Worm (Caenorhabditis elegans) whole organism, L1 larva: ENCODE data around the gene praf-3.

Experiments used
- alr-1 ChIP-seq: fragments of 200-800 bp; sonication (Bioruptor generic); optimal IDR thresholded peaks from 2 replicates; lab custom pipeline; 2018; ENCODE audit warnings: borderline replicate concordance, mild to moderate bottlenecking, missing genetic modification characterization, missing compliant biosample characterization
- mep-1 ChIP-seq: fragments of 150-350 bp; optimal IDR thresholded peaks from 2 replicates; lab custom pipeline; 2014; ENCODE audit warnings: missing biosample characterization, missing genetic modification characterization
- nhr-11 ChIP-seq: fragments of 150-350 bp; optimal IDR thresholded peaks from 2 replicates; lab custom pipeline; 2014; ENCODE audit warnings: missing biosample characterization, missing genetic modification characterization
- snpc-4 ChIP-seq: fragments of 150-350 bp; optimal IDR thresholded peaks from 2 replicates; lab custom pipeline; 2014; ENCODE audit warnings: missing biosample characterization, missing genetic modification characterization
- swsn-7 ChIP-seq: sonication (generic microtip); optimal IDR thresholded peaks from 2 replicates; lab custom pipeline; 2016; ENCODE audit warnings: missing genetic modification characterization, missing compliant biosample characterization
- ztf-11 ChIP-seq, 2 experiments: sonication (generic microtip); optimal IDR thresholded peaks; 2 replicates each; lab custom pipeline; 2016 to 2017; ENCODE audit warnings: missing genetic modification characterization in 2 of 2, missing biosample characterization in 1 of 2, missing compliant biosample characterization in 1 of 2

DNA sequence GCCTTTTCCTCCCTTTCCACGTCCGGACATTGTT is 46.0 kb upstream of the praf-3 start, which contains the start of gene his-31:
- TF ChIP-seq ztf-11 (tag; optimal IDR thresholded peaks at IDR 0.05; lab: Kevin White, UChicago) (no peak), alr-1 (tag; lab: Kevin White, UChicago) (no peak), nhr-11 (no peak), swsn-7 (no peak), mep-1 (tag; lab: Kevin White, UChicago) (no peak), snpc-4 (no peak)
